Worm (Caenorhabditis elegans): ENCODE measurements around the gene ccnk-1.

ccnk-1 gene

ce11 chrV:14658131-14658530 is 45.8 kb downstream of the ccnk-1 start, which contains the start of gene slc-25A29:
TSS of gene slc-25A29 (minus strand) at chrV:14658175.
- TF ChIP-seq K11D2.4 (GFP tag; IDR thresholded peaks at IDR 0.05) (no peak), K12H6.12 (tag; optimal IDR thresholded peaks at IDR 0.05) (no peak), egl-44 (GFP tag; IDR thresholded peaks at IDR 0.05) (no peak), nhr-179 (tag; optimal IDR thresholded peaks at IDR 0.05) (no peak), F57C9.4 (tag; optimal IDR thresholded peaks at IDR 0.05) (no peak), B0019.2 (GFP tag; conservative IDR thresholded peaks at IDR 0.05) (no peak), chd-7 (tag; optimal IDR thresholded peaks at IDR 0.05) (no peak), F33H1.4 (GFP tag; IDR thresholded peaks at IDR 0.05) (no peak), tlf-1 (GFP tag; optimal IDR thresholded peaks at IDR 0.05) (no peak), gei-17 (GFP tag; optimal IDR thresholded peaks at IDR 0.05) (no peak), hsf-1 (GFP tag; IDR thresholded peaks at IDR 0.05) (no peak), hlh-26 (GFP tag; conservative IDR thresholded peaks at IDR 0.05) (no peak), Y53G8AR.9 (GFP tag; conservative IDR thresholded peaks at IDR 0.05) (no peak), hmg-1.2 (GFP tag; IDR thresholded peaks at IDR 0.05) (no peak), pha-4 (tag; optimal IDR thresholded peaks at IDR 0.05) (no peak)

- no peak for TF ChIP-seq nhr-80 (tag; optimal IDR thresholded peaks at IDR 0.05)
- TF ChIP-seq let-607 (tag; optimal IDR thresholded peaks at IDR 0.05) = no peak
- TF ChIP-seq rcor-1 (GFP tag; IDR thresholded peaks at IDR 0.05) = no peak
- TF ChIP-seq ztf-22 (GFP tag; optimal IDR thresholded peaks at IDR 0.05) = no peak
- TF ChIP-seq ztf-3 (GFP tag; optimal IDR thresholded peaks at IDR 0.05) = no peak
Observed at ce11 chrV:14659595-14659994, 47.2 kb downstream of the ccnk-1 start.

- TF ChIP-seq ztf-26 (tag; optimal IDR thresholded peaks at IDR 0.05) (peak; percentile 74), ccch-3 (GFP tag; optimal IDR thresholded peaks at IDR 0.05) (no peak), somi-1 (GFP tag; optimal IDR thresholded peaks at IDR 0.05) (peak; percentile 27)
Observed at ce11 chrV:14660608-14661355, 48.4 kb downstream of the ccnk-1 start, which contains the start of gene srh-17. TSS of gene srh-17 (plus strand) at chrV:14661305.

- no peak for TF ChIP-seq lin-40 (tag; optimal IDR thresholded peaks at IDR 0.05)
- TF ChIP-seq B0336.3 (GFP tag; IDR thresholded peaks at IDR 0.05) = no peak
- no peak for TF ChIP-seq let-526 (GFP tag; IDR thresholded peaks at IDR 0.05)
- TF ChIP-seq ama-1 (optimal IDR thresholded peaks at IDR 0.05) = no peak
- no peak for TF ChIP-seq ama-1 (GFP tag; optimal IDR thresholded peaks at IDR 0.05)
- TF ChIP-seq K12H6.12 (tag; optimal IDR thresholded peaks at IDR 0.05) = no peak
- no peak for TF ChIP-seq Y79H2A.3 (GFP tag; conservative IDR thresholded peaks at IDR 0.05)
- TF ChIP-seq F10E7.11 (tag; optimal IDR thresholded peaks at IDR 0.05) = no peak
Observed at ce11 chrV:14663006-14663405, 50.7 kb downstream of the ccnk-1 start, which contains the start of gene C47E8.9. TSS of gene C47E8.9 (plus strand) at chrV:14663306.

All from whole organism, young adult.